Fruit fly (Drosophila melanogaster) whole organism, embryonic: Measurements from ENCODE around the gene CG34041.

Source experiments
- ATbp ChIP-seq: fragments of 200-800 bp; sonication (Bioruptor generic); optimal IDR thresholded peaks from 2 replicates; lab custom pipeline; 2017; ENCODE audit warnings: missing biosample characterization, mild to moderate bottlenecking, missing genetic modification characterization, missing genetic modification reagents
- Ada2b ChIP-seq: fragments of 200-800 bp; sonication (Bioruptor generic); IDR thresholded peaks from 2 replicates; pipeline ENCODE4 v1.3.6; 2022; ENCODE audit warnings: missing biosample characterization, missing genetic modification characterization
- Awh ChIP-seq: fragments of 200-800 bp; sonication (Bioruptor generic); IDR thresholded peaks from 2 replicates; pipeline ENCODE4, ENCODE4 v1.3.6; 2022; ENCODE audit warnings: missing biosample characterization, missing genetic modification characterization
- B-H1 ChIP-seq: fragments of 200-800 bp; sonication (Bioruptor generic); IDR thresholded peaks from 3 replicates; pipeline ENCODE4 v1.3.6; 2022; ENCODE audit warnings: missing biosample characterization, missing genetic modification characterization
- BEAF-32 ChIP-seq: fragments of 200-800 bp; sonication (Bioruptor generic); optimal IDR thresholded peaks from 3 replicates; lab custom pipeline; 2017; ENCODE audit warnings: missing biosample characterization, missing genetic modification characterization, mild to moderate bottlenecking, moderate library complexity, missing genetic modification reagents
- BtbVII ChIP-seq: fragments of 200-800 bp; sonication (Bioruptor generic); optimal IDR thresholded peaks from 3 replicates; lab custom pipeline; 2017; ENCODE audit warnings: missing biosample characterization, mild to moderate bottlenecking, missing genetic modification characterization
- CG10274 ChIP-seq: fragments of 200-800 bp; sonication (Bioruptor generic); optimal IDR thresholded peaks from 3 replicates; lab custom pipeline; 2017; ENCODE audit warnings: missing biosample characterization, mild to moderate bottlenecking, missing genetic modification characterization
- CG12219 ChIP-seq: fragments of 200-800 bp; sonication (Bioruptor generic); optimal IDR thresholded peaks from 3 replicates; lab custom pipeline; 2018; ENCODE audit warnings: missing biosample characterization, mild to moderate bottlenecking, missing genetic modification characterization
- CG13775 ChIP-seq: fragments of 200-800 bp; sonication (Bioruptor generic); optimal IDR thresholded peaks from 3 replicates; lab custom pipeline; 2017; ENCODE audit warnings: missing biosample characterization, mild to moderate bottlenecking, missing genetic modification characterization
- CG17186 ChIP-seq: fragments of 200-800 bp; sonication (Bioruptor generic); optimal IDR thresholded peaks from 3 replicates; lab custom pipeline; 2017; ENCODE audit warnings: missing biosample characterization, missing genetic modification reagents, missing genetic modification characterization
- CG2202 ChIP-seq: fragments of 200-800 bp; sonication (Bioruptor generic); optimal IDR thresholded peaks from 2 replicates; lab custom pipeline; 2018; ENCODE audit warnings: missing biosample characterization, mild to moderate bottlenecking, missing genetic modification characterization
- CG31365 ChIP-seq: fragments of 200-800 bp; sonication (Bioruptor generic); optimal IDR thresholded peaks from 2 replicates; lab custom pipeline; 2018; ENCODE audit warnings: missing biosample characterization, mild to moderate bottlenecking, missing genetic modification characterization
- CG32532 ChIP-seq: fragments of 200-800 bp; sonication (Bioruptor generic); IDR thresholded peaks from 2 replicates; pipeline ENCODE4 v1.3.6; 2022; ENCODE audit warnings: missing biosample characterization, missing genetic modification characterization
- CG3281 ChIP-seq: fragments of 200-800 bp; sonication (Bioruptor generic); optimal IDR thresholded peaks from 3 replicates; lab custom pipeline; 2017; ENCODE audit warnings: missing biosample characterization, mild to moderate bottlenecking, missing genetic modification characterization
- CG34376 ChIP-seq: fragments of 200-800 bp; sonication (Bioruptor generic); optimal IDR thresholded peaks from 2 replicates; lab custom pipeline; 2018; ENCODE audit warnings: missing biosample characterization, mild to moderate bottlenecking, missing genetic modification characterization
- CG3847 ChIP-seq: fragments of 200-800 bp; sonication (Bioruptor generic); IDR thresholded peaks from 2 replicates; pipeline ENCODE4 v1.3.6; 2022; ENCODE audit warnings: missing biosample characterization, missing genetic modification characterization
- CG4730 ChIP-seq: fragments of 200-800 bp; sonication (Bioruptor generic); IDR thresholded peaks from 2 replicates; pipeline ENCODE4 v1.3.6; 2022; ENCODE audit warnings: missing biosample characterization, missing genetic modification characterization
- CG4854 ChIP-seq: fragments of 200-800 bp; sonication (Bioruptor generic); optimal IDR thresholded peaks from 2 replicates; lab custom pipeline; 2016; ENCODE audit warnings: missing biosample characterization, missing genetic modification characterization, inconsistent platforms
- CG9797 ChIP-seq: fragments of 200-800 bp; sonication (Bioruptor generic); optimal IDR thresholded peaks from 3 replicates; lab custom pipeline; 2018; ENCODE audit warnings: missing biosample characterization, mild to moderate bottlenecking, missing genetic modification characterization
- CG9932 ChIP-seq: fragments of 200-800 bp; sonication (Bioruptor generic); IDR thresholded peaks from 2 replicates; pipeline ENCODE4 v1.3.6; 2022; ENCODE audit warnings: missing biosample characterization, missing genetic modification characterization
- Camta ChIP-seq: fragments of 200-800 bp; sonication (Bioruptor generic); optimal IDR thresholded peaks from 2 replicates; lab custom pipeline; 2016; ENCODE audit warnings: missing biosample characterization, missing genetic modification characterization
- Chrac-16 ChIP-seq: fragments of 200-800 bp; sonication (Bioruptor generic); optimal IDR thresholded peaks from 3 replicates; lab custom pipeline; 2016; ENCODE audit warnings: missing biosample characterization, missing genetic modification characterization
- CoRest ChIP-seq: fragments of 200-800 bp; sonication (Bioruptor generic); optimal IDR thresholded peaks from 3 replicates; lab custom pipeline; 2018; ENCODE audit warnings: missing biosample characterization, mild to moderate bottlenecking, missing genetic modification characterization, moderate library complexity
- CrebB ChIP-seq: fragments of 200-800 bp; sonication (Bioruptor generic); optimal IDR thresholded peaks from 3 replicates; lab custom pipeline; 2018; ENCODE audit warnings: missing biosample characterization, mild to moderate bottlenecking, missing genetic modification characterization
- Dad ChIP-seq: fragments of 200-800 bp; sonication (Bioruptor generic); optimal IDR thresholded peaks from 3 replicates; lab custom pipeline; 2016; ENCODE audit warnings: missing biosample characterization, missing genetic modification characterization
- Deaf1 ChIP-seq: fragments of 200-800 bp; optimal IDR thresholded peaks from 3 replicates; lab custom pipeline; 2019; ENCODE audit warnings: missing biosample characterization, mild to moderate bottlenecking, missing genetic modification characterization, moderate library complexity
- Dll ChIP-seq: fragments of 200-800 bp; sonication (Bioruptor generic); IDR thresholded peaks from 4 replicates; pipeline ENCODE4 v1.3.6; 2022; ENCODE audit warnings: missing biosample characterization, missing genetic modification characterization; ENCODE audit not compliant: partially characterized antibody
- Drgx ChIP-seq: fragments of 200-800 bp; sonication (Bioruptor generic); IDR thresholded peaks from 2 replicates; pipeline ENCODE4 v1.3.6; 2022; ENCODE audit warnings: missing biosample characterization, missing genetic modification characterization
- Eip74EF ChIP-seq, 2 experiments: fragments of 200-800 bp in 1 of 2; fragments of >200 bp in 1 of 2; sonication (Bioruptor generic) in 1 of 2; optimal IDR thresholded peaks; 2 replicates each; lab custom pipeline; 2017 to 2019; ENCODE audit warnings: missing biosample characterization in 2 of 2, missing genetic modification characterization in 2 of 2, mild to moderate bottlenecking in 1 of 2, moderate library complexity in 1 of 2
- HHEX ChIP-seq: fragments of 200-800 bp; sonication (Bioruptor generic); optimal IDR thresholded peaks from 3 replicates; lab custom pipeline; 2017; ENCODE audit warnings: missing biosample characterization, mild to moderate bottlenecking, missing genetic modification characterization, missing genetic modification reagents
- HLH4C ChIP-seq: fragments of 200-800 bp; sonication (Bioruptor generic); IDR thresholded peaks from 3 replicates; pipeline ENCODE4 v1.3.6; 2022; ENCODE audit warnings: missing biosample characterization, missing genetic modification characterization; ENCODE audit not compliant: partially characterized antibody
- HmgZ ChIP-seq: fragments of 200-800 bp; sonication (Bioruptor generic); optimal IDR thresholded peaks from 2 replicates; lab custom pipeline; 2018; ENCODE audit warnings: missing biosample characterization, mild to moderate bottlenecking, missing genetic modification characterization
- Hmx ChIP-seq: fragments of 200-800 bp; sonication (Bioruptor generic); optimal IDR thresholded peaks from 2 replicates; lab custom pipeline; 2016; ENCODE audit warnings: missing biosample characterization, missing genetic modification characterization
- MESR4 ChIP-seq: fragments of 200-800 bp; sonication (Bioruptor generic); optimal IDR thresholded peaks from 2 replicates; lab custom pipeline; 2018; ENCODE audit warnings: missing biosample characterization, mild to moderate bottlenecking, missing genetic modification characterization, moderate library complexity
- Six4 ChIP-seq: fragments of 200-800 bp; sonication (Bioruptor generic); optimal IDR thresholded peaks from 2 replicates; lab custom pipeline; 2016; ENCODE audit warnings: missing biosample characterization, missing genetic modification characterization
- Vsx1 ChIP-seq: fragments of 200-800 bp; sonication (Bioruptor generic); optimal IDR thresholded peaks from 2 replicates; lab custom pipeline; 2017; ENCODE audit warnings: missing biosample characterization, mild to moderate bottlenecking, missing genetic modification characterization, missing genetic modification reagents
- bcd ChIP-seq: fragments of 200-800 bp; sonication (Bioruptor generic); optimal IDR thresholded peaks from 2 replicates; lab custom pipeline; 2017; ENCODE audit warnings: missing biosample characterization, mild to moderate bottlenecking, missing genetic modification characterization
- bigmax ChIP-seq: fragments of 200-800 bp; sonication (Bioruptor generic); optimal IDR thresholded peaks from 2 replicates; lab custom pipeline; 2018; ENCODE audit warnings: missing biosample characterization, mild to moderate bottlenecking, missing genetic modification characterization
- chm ChIP-seq: fragments of 200-800 bp; sonication (Bioruptor generic); IDR thresholded peaks from 2 replicates; pipeline ENCODE4 v1.3.6; 2022; ENCODE audit warnings: missing biosample characterization, missing genetic modification characterization
- emc ChIP-seq: fragments of 200-800 bp; sonication (Bioruptor generic); optimal IDR thresholded peaks from 2 replicates; lab custom pipeline; 2016; ENCODE audit warnings: missing biosample characterization, missing genetic modification characterization
- ewg ChIP-seq: fragments of 200-800 bp; sonication (Bioruptor generic); optimal IDR thresholded peaks from 3 replicates; lab custom pipeline; 2017; ENCODE audit warnings: mild to moderate bottlenecking, missing biosample characterization, missing genetic modification reagents, missing genetic modification characterization
- exex ChIP-seq: fragments of 200-800 bp; sonication (Bioruptor generic); optimal IDR thresholded peaks from 4 replicates; lab custom pipeline; 2018; ENCODE audit warnings: missing biosample characterization, mild to moderate bottlenecking, missing genetic modification characterization, moderate library complexity
- gce ChIP-seq: fragments of 200-800 bp; sonication (Bioruptor generic); IDR thresholded peaks from 3 replicates; pipeline ENCODE4 v1.3.6; 2022; ENCODE audit warnings: missing biosample characterization, missing genetic modification characterization
- gsb ChIP-seq: fragments of 200-800 bp; sonication (Bioruptor generic); IDR thresholded peaks from 2 replicates; pipeline ENCODE4 v1.3.6; 2022; ENCODE audit warnings: missing biosample characterization, missing genetic modification characterization
- klu ChIP-seq: fragments of 200-800 bp; sonication (Bioruptor generic); IDR thresholded peaks from 2 replicates; pipeline ENCODE4 v1.3.6; 2022; ENCODE audit warnings: missing biosample characterization, missing genetic modification characterization
- peb ChIP-seq: fragments of 200-800 bp; sonication (Bioruptor generic); IDR thresholded peaks from 2 replicates; pipeline ENCODE4 v1.3.6; 2022; ENCODE audit warnings: missing biosample characterization, missing genetic modification characterization
- pho ChIP-seq: fragments of 200-800 bp; sonication (Bioruptor generic); optimal IDR thresholded peaks from 2 replicates; lab custom pipeline; 2016; ENCODE audit warnings: missing biosample characterization, missing genetic modification characterization
- sisA ChIP-seq: fragments of 200-800 bp; sonication (Bioruptor generic); IDR thresholded peaks from 2 replicates; pipeline ENCODE4 v1.3.6; 2022; ENCODE audit warnings: missing biosample characterization, missing genetic modification characterization
- sr ChIP-seq: fragments of 200-800 bp; sonication (Bioruptor generic); IDR thresholded peaks from 3 replicates; pipeline ENCODE4 v1.3.6; 2022; ENCODE audit warnings: missing biosample characterization, missing genetic modification characterization
- trh ChIP-seq: fragments of 200-800 bp; sonication (Bioruptor generic); optimal IDR thresholded peaks from 2 replicates; lab custom pipeline; 2016; ENCODE audit warnings: missing biosample characterization, missing genetic modification characterization
- twi ChIP-seq: fragments of 200-800 bp; optimal IDR thresholded peaks from 2 replicates; lab custom pipeline; 2019; ENCODE audit warnings: missing biosample characterization, mild to moderate bottlenecking, missing genetic modification characterization, moderate library complexity

CG34041 gene

DNA sequence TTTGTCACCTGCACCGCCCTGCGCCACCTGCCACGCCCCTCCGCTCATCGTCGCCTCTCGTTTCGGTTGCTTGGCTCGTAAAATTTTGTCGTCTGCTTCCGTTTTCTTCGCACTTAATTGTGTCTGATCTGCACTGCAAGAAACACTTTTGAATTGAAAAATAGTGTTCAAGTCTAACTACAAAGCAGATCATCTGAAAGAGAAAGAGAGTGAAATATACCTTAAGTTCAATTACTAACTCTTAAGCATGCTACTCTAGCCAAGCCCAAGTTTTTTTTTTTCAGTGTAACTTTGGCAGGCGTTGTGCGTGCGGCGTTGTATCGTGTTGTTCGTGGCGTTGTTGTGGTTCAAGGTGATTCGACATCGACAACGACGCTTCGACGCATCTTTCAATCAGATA, 32.4 kb downstream of the CG34041 start (continued):
- TF ChIP-seq Vsx1: peak; percentile 66
- peak; percentile 86 for TF ChIP-seq klu (GFP tag; lab: Robert Waterston, UW)
- TF ChIP-seq Awh (GFP tag; lab: Robert Waterston, UW): peak; percentile 93
- TF ChIP-seq ewg: peak; percentile 80
- peak; percentile 62 for TF ChIP-seq CG2202 (tag; lab: Kevin White, UChicago)
- TF ChIP-seq bcd (GFP tag; lab: Kevin White, UChicago): peak; percentile 91
- TF ChIP-seq Deaf1 (tag; lab: Kevin White, UChicago): peak; percentile 78
- TF ChIP-seq CG12219 (GFP tag; lab: Kevin White, UChicago): peak; percentile 89
- TF ChIP-seq Dll (GFP tag; lab: Robert Waterston, UW): no peak
- peak; percentile 94 for TF ChIP-seq CG32532 (GFP tag; lab: Robert Waterston, UW)
- TF ChIP-seq Six4 (GFP tag; lab: Kevin White, UChicago): peak; percentile 93
- peak; percentile 60 for TF ChIP-seq CG17186 (GFP tag; lab: Kevin White, UChicago)
- peak; percentile 93 for TF ChIP-seq Dad (GFP tag; lab: Kevin White, UChicago)
- TF ChIP-seq bigmax (GFP tag; lab: Kevin White, UChicago): no peak
- peak; percentile 92 for TF ChIP-seq CG4730 (GFP tag; lab: Robert Waterston, UW)
- TF ChIP-seq Eip74EF (GFP tag; optimal IDR thresholded peaks at IDR 0.05; lab: Kevin White, UChicago): peak in 1 of 2 experiments; percentile 89
- TF ChIP-seq CG9797: no peak
- TF ChIP-seq twi (tag; lab: Kevin White, UChicago): peak; percentile 69
- TF ChIP-seq CrebB (tag; lab: Kevin White, UChicago): peak; percentile 83
- TF ChIP-seq peb (GFP tag; lab: Robert Waterston, UW): peak; percentile 77
- TF ChIP-seq HLH4C (GFP tag; lab: Robert Waterston, UW): no peak
- peak; percentile 90 for TF ChIP-seq chm (GFP tag; lab: Robert Waterston, UW)
- peak; percentile 90 for TF ChIP-seq BtbVII (GFP tag; lab: Kevin White, UChicago)
- TF ChIP-seq HHEX (GFP tag; lab: Kevin White, UChicago): peak; percentile 92
- peak; percentile 93 for TF ChIP-seq pho
- TF ChIP-seq Chrac-16 (GFP tag; lab: Kevin White, UChicago): peak; percentile 89
- peak; percentile 85 for TF ChIP-seq Drgx (GFP tag; lab: Robert Waterston, UW)
- peak; percentile 93 for TF ChIP-seq sisA (GFP tag; lab: Robert Waterston, UW)
- TF ChIP-seq exex (tag; lab: Kevin White, UChicago): peak; percentile 70
- peak; percentile 48 for TF ChIP-seq Hmx (GFP tag; lab: Kevin White, UChicago)
- TF ChIP-seq CG9932 (GFP tag; lab: Robert Waterston, UW): peak; percentile 92
- peak; percentile 77 for TF ChIP-seq CG31365 (tag; lab: Kevin White, UChicago)
- TF ChIP-seq Camta (GFP tag; lab: Kevin White, UChicago): peak; percentile 93
- TF ChIP-seq CG34376: peak; percentile 92
- peak; percentile 87 for TF ChIP-seq CG4854 (GFP tag; lab: Kevin White, UChicago)
- TF ChIP-seq CG3847 (GFP tag; lab: Robert Waterston, UW): peak; percentile 94
- peak; percentile 77 for TF ChIP-seq sr
- peak; percentile 82 for TF ChIP-seq CG10274 (GFP tag; lab: Kevin White, UChicago)
- peak; percentile 82 for TF ChIP-seq CG13775 (GFP tag; lab: Kevin White, UChicago)
- TF ChIP-seq B-H1 (GFP tag; lab: Robert Waterston, UW): peak; percentile 91
- TF ChIP-seq Ada2b: peak; percentile 95
- TF ChIP-seq CoRest: peak; percentile 92
- peak; percentile 92 for TF ChIP-seq CG3281 (GFP tag; lab: Kevin White, UChicago)
- peak; percentile 88; the same call in 2 of the 3 replicates for TF ChIP-seq gce (GFP tag; lab: Robert Waterston, UW)
- peak; percentile 31 for TF ChIP-seq MESR4 (GFP tag; lab: Kevin White, UChicago)
- no peak for TF ChIP-seq BEAF-32
- TF ChIP-seq gsb (GFP tag; lab: Robert Waterston, UW): peak; percentile 89
- peak; percentile 69 for TF ChIP-seq trh (GFP tag; lab: Kevin White, UChicago)
- peak; percentile 92 for TF ChIP-seq ATbp (GFP tag; lab: Kevin White, UChicago)
- peak; percentile 90 for TF ChIP-seq emc (GFP tag; lab: Kevin White, UChicago)
- TF ChIP-seq HmgZ (tag; lab: Kevin White, UChicago): peak; percentile 92
